Worm (Caenorhabditis elegans) whole organism, early embryonic: ENCODE measurements around the gene chhy-1.

Source experiments
- B0310.2 ChIP-seq: sonication (generic microtip); optimal IDR thresholded peaks from 2 replicates; lab custom pipeline; 2016; ENCODE audit warnings: mild to moderate bottlenecking, missing genetic modification characterization, missing compliant biosample characterization
- aly-1 ChIP-seq: sonication (generic microtip); optimal IDR thresholded peaks from 2 replicates; lab custom pipeline; 2016; ENCODE audit warnings: missing genetic modification characterization, missing compliant biosample characterization
- ama-1 ChIP-seq: fragments of 150-350 bp; optimal IDR thresholded peaks from 2 replicates; lab custom pipeline; 2014
- flt-1 ChIP-seq: fragments of 200-800 bp; sonication (Bioruptor generic); IDR thresholded peaks from 2 replicates; pipeline ENCODE4 v1.3.6; 2022; ENCODE audit warnings: missing genetic modification characterization, missing compliant biosample characterization
- hmg-4 ChIP-seq: fragments of 200-800 bp; sonication (Bioruptor generic); optimal IDR thresholded peaks from 2 replicates; lab custom pipeline; 2018; ENCODE audit warnings: mild to moderate bottlenecking, missing genetic modification characterization, missing compliant biosample characterization
- pes-1 ChIP-seq: fragments of 200-800 bp; sonication (Bioruptor generic); IDR thresholded peaks from 2 replicates; pipeline ENCODE4 v1.3.6; 2022; ENCODE audit warnings: missing genetic modification reagents, missing genetic modification characterization, missing compliant biosample characterization
- sea-1 ChIP-seq: fragments of 200-800 bp; sonication (Bioruptor generic); conservative IDR thresholded peaks from 2 replicates; pipeline ENCODE4 v1.3.6; 2022; ENCODE audit warnings: missing genetic modification characterization, missing compliant biosample characterization
- tbx-37 ChIP-seq: fragments of 200-800 bp; sonication (Bioruptor generic); conservative IDR thresholded peaks from 2 replicates; pipeline ENCODE4 v1.3.6; 2022; ENCODE audit warnings: missing genetic modification reagents, missing genetic modification characterization, missing compliant biosample characterization
- tra-4 ChIP-seq: sonication (generic microtip); optimal IDR thresholded peaks from 2 replicates; lab custom pipeline; 2017; ENCODE audit warnings: missing genetic modification characterization, missing compliant biosample characterization

DNA sequence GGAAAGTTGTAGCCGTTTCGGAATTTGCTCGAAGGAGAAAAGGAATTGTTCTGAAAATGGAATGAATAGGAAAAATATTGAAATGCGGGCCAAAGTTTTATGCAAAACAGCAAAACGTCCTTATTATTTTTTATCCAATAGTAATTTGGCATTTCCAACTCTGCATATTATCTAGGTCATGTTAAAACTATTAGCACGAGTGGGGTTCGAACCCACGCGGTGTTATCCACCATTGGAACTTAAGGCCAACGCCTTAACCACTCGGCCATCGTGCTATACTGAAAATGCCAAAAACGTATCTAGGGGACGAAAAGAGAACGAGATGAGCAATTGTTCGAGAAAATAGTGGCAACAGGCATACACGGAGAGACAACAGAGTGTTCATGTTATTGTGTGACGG is 14.3 kb upstream of the chhy-1 start:
- no peak for TF ChIP-seq ama-1 (lab: Kevin White, UChicago)
- TF ChIP-seq aly-1 = no peak
- TF ChIP-seq tbx-37 = no peak
- no peak for TF ChIP-seq tra-4 (tag; lab: Kevin White, UChicago)
- TF ChIP-seq sea-1 (GFP tag; lab: Robert Waterston, UW) = no peak
- no peak for TF ChIP-seq B0310.2
- TF ChIP-seq flt-1 (GFP tag; lab: Robert Waterston, UW) = no peak
- TF ChIP-seq hmg-4 (GFP tag; lab: Kevin White, UChicago) = no peak
- no peak for TF ChIP-seq pes-1
